Fruit fly (Drosophila melanogaster): Measurements from ENCODE around the gene CG15385.

The CG15385 gene

DNA sequence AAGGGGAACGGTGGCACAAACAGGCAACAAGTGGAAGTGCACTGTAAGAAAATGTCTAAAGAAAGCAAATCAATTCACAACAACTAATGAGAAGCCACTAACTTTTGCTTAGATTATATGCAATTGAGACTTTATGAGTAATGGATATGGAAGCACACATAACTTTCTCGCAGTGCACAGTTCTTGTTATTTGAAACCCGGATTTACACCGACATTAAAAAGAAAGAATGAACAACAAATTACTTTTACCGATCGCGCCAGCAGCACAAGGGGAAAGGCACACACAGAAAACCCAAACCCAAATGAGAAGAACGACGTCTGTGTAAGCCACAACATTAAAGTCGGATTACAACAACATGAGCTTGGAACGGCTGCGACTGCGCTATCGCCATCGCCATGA, 23.3 kb downstream of the CG15385 start (continued):
- TF ChIP-seq CG15073 (GFP tag; optimal IDR thresholded peaks at IDR 0.05) (no peak), CG8765 (GFP tag; IDR thresholded peaks at IDR 0.05) (peak; percentile 47; the same call in 1 of the 2 replicates), mld (GFP tag; IDR thresholded peaks at IDR 0.05; ENCODE audit: partially characterized antibody) (no peak), pita (GFP tag; optimal IDR thresholded peaks at IDR 0.05) (no peak), gro (GFP tag; optimal IDR thresholded peaks at IDR 0.05) (no peak), CG14965 (GFP tag; optimal IDR thresholded peaks at IDR 0.05; ENCODE audit: borderline replicate concordance) (no peak), Deaf1 (tag; optimal IDR thresholded peaks at IDR 0.05) (no peak), Eip74EF (GFP tag; optimal IDR thresholded peaks at IDR 0.05) (peak in 1 of 2 experiments; percentile 25), cwo (GFP tag; optimal IDR thresholded peaks at IDR 0.05) (no peak), cg (GFP tag; optimal IDR thresholded peaks at IDR 0.05) (no peak), CG2875 (GFP tag; optimal IDR thresholded peaks at IDR 0.05) (peak; percentile 64), CG3065 (GFP tag; optimal IDR thresholded peaks at IDR 0.05) (peak; percentile 62), CG14710 (tag; optimal IDR thresholded peaks at IDR 0.05) (peak; percentile 85), CG3281 (GFP tag; optimal IDR thresholded peaks at IDR 0.05) (no peak), CG6765 (GFP tag; optimal IDR thresholded peaks at IDR 0.05) (no peak), Sry-β (GFP tag; optimal IDR thresholded peaks at IDR 0.05) (peak; percentile 39), Aef1 (GFP tag; IDR thresholded peaks at IDR 0.05) (no peak), CG4404 (GFP tag; IDR thresholded peaks at IDR 0.05) (peak; percentile 64; the same call in 1 of the 2 replicates), CG1233 (GFP tag; optimal IDR thresholded peaks at IDR 0.05) (peak; percentile 50), ATbp (GFP tag; optimal IDR thresholded peaks at IDR 0.05) (peak; percentile 62), cas (GFP tag; IDR thresholded peaks at IDR 0.05) (no peak), chn (GFP tag; optimal IDR thresholded peaks at IDR 0.05) (peak; percentile 79), dpn (GFP tag; optimal IDR thresholded peaks at IDR 0.05) (peak; percentile 28 to 68), CG32532 (GFP tag; IDR thresholded peaks at IDR 0.05) (no peak), CG8924 (tag; optimal IDR thresholded peaks at IDR 0.05) (peak; percentile 69), Blimp-1 (GFP tag; optimal IDR thresholded peaks at IDR 0.05) (peak; percentile 87), Dad (GFP tag; optimal IDR thresholded peaks at IDR 0.05) (peak; percentile 39), hth (optimal IDR thresholded peaks at IDR 0.05) (no peak), CG3838 (GFP tag; optimal IDR thresholded peaks at IDR 0.05) (no peak), CG12236 (GFP tag; optimal IDR thresholded peaks at IDR 0.05) (peak; percentile 45), corto (GFP tag; optimal IDR thresholded peaks at IDR 0.05) (no peak), CG11085 (GFP tag; IDR thresholded peaks at IDR 0.05) (0 out of 2 replicates have a peak, but pooled peaks have one; percentile 8), lola (GFP tag; optimal IDR thresholded peaks at IDR 0.05) (peak in 1 of 3 experiments; percentile 89), toy (GFP tag; IDR thresholded peaks at IDR 0.05) (no peak), CG17829 (tag; optimal IDR thresholded peaks at IDR 0.05) (peak; percentile 88), sug (tag; optimal IDR thresholded peaks at IDR 0.05) (no peak), CG7987 (GFP tag; optimal IDR thresholded peaks at IDR 0.05) (no peak), CG4730 (GFP tag; IDR thresholded peaks at IDR 0.05) (0 out of 2 replicates have a peak, but pooled peaks have one; percentile 21), CG10321 (GFP tag; IDR thresholded peaks at IDR 0.05) (no peak), tgo (GFP tag; IDR thresholded peaks at IDR 0.05) (peak; percentile 35; the same call in 1 of the 3 replicates), CG4617 (GFP tag; optimal IDR thresholded peaks at IDR 0.05; ENCODE audit: borderline replicate concordance) (peak; percentile 4), vfl (GFP tag; optimal IDR thresholded peaks at IDR 0.05) (no peak), NK7.1 (GFP tag; optimal IDR thresholded peaks at IDR 0.05) (no peak), tio (GFP tag; optimal IDR thresholded peaks at IDR 0.05) (no peak), CG17359 (tag; optimal IDR thresholded peaks at IDR 0.05) (peak; percentile 62), CG1602 (GFP tag; optimal IDR thresholded peaks at IDR 0.05) (peak; percentile 69), zen2 (GFP tag; IDR thresholded peaks at IDR 0.05; ENCODE audit: partially characterized antibody) (no peak), wek (GFP tag; optimal IDR thresholded peaks at IDR 0.05) (no peak), CG30020 (tag; optimal IDR thresholded peaks at IDR 0.05) (peak; percentile 22), onecut (GFP tag; IDR thresholded peaks at IDR 0.05) (peak; percentile 43; the same call in 1 of the 2 replicates)
